Fruit fly (Drosophila melanogaster) whole organism, adult: Measurements from ENCODE around the gene teq.

Experiments
- CG12768 ChIP-seq: fragments of 200-800 bp; sonication (Bioruptor generic); optimal IDR thresholded peaks from 2 replicates; lab custom pipeline; 2017; ENCODE audit warnings: missing biosample characterization, missing genetic modification characterization, mild to moderate bottlenecking, moderate library complexity, missing genetic modification reagents
- CG7045 ChIP-seq: fragments of 200-800 bp; sonication (Bioruptor generic); optimal IDR thresholded peaks from 2 replicates; lab custom pipeline; 2017; ENCODE audit warnings: missing biosample characterization, mild to moderate bottlenecking, missing genetic modification characterization
- CG7101 ChIP-seq: fragments of 200-800 bp; sonication (Bioruptor generic); optimal IDR thresholded peaks from 2 replicates; lab custom pipeline; 2018; ENCODE audit warnings: missing biosample characterization, mild to moderate bottlenecking, missing genetic modification characterization, moderate library complexity
- Mnt ChIP-seq: fragments of 200-800 bp; sonication (Bioruptor generic); optimal IDR thresholded peaks from 2 replicates; lab custom pipeline; 2016; ENCODE audit warnings: missing biosample characterization, mild to moderate bottlenecking, missing genetic modification characterization
- bab1 ChIP-seq: fragments of 200-800 bp; sonication (Bioruptor generic); optimal IDR thresholded peaks from 3 replicates; lab custom pipeline; 2019; ENCODE audit warnings: missing biosample characterization, mild to moderate bottlenecking, missing genetic modification characterization, moderate library complexity

dm6 chr3L:9129583-9130146 is 55.2 kb downstream of the teq start:
- TF ChIP-seq CG7045 (GFP tag; lab: Kevin White, UChicago): no peak
- no peak for TF ChIP-seq CG12768 (GFP tag; lab: Kevin White, UChicago)
- no peak for TF ChIP-seq bab1
- no peak for TF ChIP-seq CG7101 (tag; lab: Kevin White, UChicago)
- TF ChIP-seq Mnt (GFP tag; lab: Kevin White, UChicago): no peak
